Fruit fly (Drosophila melanogaster): ENCODE results near the gene Sp1.

The Sp1 gene

DNA sequence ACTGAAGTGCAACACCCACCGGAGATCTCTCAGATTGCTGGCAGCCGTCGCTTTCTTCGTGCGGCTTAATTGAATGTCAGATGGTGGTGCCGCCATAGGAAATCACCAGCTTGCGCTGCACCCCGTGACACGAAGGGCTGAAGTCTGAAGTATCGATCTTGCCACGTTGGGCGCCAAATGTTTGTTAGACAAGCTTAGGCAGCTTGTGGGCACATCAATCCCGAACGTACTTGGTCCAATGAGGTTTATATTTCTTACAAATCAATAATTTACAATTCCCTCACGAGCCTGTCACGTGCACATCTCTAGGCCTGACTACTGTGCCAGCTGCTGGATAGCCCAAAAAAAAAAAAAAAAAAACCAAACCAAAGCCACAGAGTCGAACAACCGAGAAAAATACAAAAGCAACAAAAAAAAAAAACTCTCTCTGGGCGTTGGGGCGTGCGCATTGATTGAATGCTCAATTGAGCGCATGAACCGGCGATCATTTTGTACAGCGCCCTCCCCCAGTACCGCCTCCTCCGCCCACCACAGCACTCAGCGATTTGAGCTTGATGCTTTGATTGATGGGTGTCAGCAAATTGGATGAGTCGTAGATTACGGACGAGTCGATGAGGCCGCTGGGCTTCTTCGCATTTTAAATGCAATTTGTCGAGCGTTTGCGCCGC is 21.5 kb upstream of the Sp1 start:
- no peak for TF ChIP-seq pan (optimal IDR thresholded peaks at IDR 0.05)
- no peak for TF ChIP-seq usp (GFP tag; optimal IDR thresholded peaks at IDR 0.05)
- TF ChIP-seq EcR (GFP tag; optimal IDR thresholded peaks at IDR 0.05) = no peak
- TF ChIP-seq Dll (optimal IDR thresholded peaks at IDR 0.05) = no peak
- TF ChIP-seq CG8478 (optimal IDR thresholded peaks at IDR 0.05) = no peak
- TF ChIP-seq psq (optimal IDR thresholded peaks at IDR 0.05) = no peak

- TF ChIP-seq psq (optimal IDR thresholded peaks at IDR 0.05) (no peak), usp (GFP tag; optimal IDR thresholded peaks at IDR 0.05) (no peak), CG8478 (optimal IDR thresholded peaks at IDR 0.05) (no peak), pan (optimal IDR thresholded peaks at IDR 0.05) (no peak), Dll (optimal IDR thresholded peaks at IDR 0.05) (no peak), EcR (GFP tag; optimal IDR thresholded peaks at IDR 0.05) (no peak)
Measured at dm6 chrX:9727309-9727708, 2.1 kb upstream of the Sp1 start.

dm6 chrX:9731515-9731914 is 2.1 kb downstream of the Sp1 start:
- TF ChIP-seq CG8478 (optimal IDR thresholded peaks at IDR 0.05) = no peak
- no peak for TF ChIP-seq usp (GFP tag; optimal IDR thresholded peaks at IDR 0.05)

DNA sequence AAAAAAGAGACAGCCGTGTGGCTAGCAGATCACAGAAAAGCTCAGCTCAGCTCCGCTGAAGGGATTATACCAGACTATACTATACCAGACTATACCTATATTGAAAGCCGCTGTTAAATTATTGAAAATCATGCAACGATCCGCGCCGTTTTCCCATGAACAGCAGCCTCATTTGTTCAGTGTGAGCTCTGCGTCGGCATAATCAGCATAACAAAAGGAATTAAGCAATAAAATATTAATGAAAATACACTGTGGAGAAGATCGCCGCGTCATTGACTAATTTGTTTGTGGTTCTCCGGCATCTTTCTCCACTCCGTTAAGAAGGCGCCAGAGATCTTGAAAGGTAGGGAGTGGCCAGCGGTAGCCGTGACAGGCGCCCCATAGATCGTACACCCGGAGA is 3.7 kb downstream of the Sp1 start:
- no peak for TF ChIP-seq pan (optimal IDR thresholded peaks at IDR 0.05)
- TF ChIP-seq usp (GFP tag; optimal IDR thresholded peaks at IDR 0.05) = no peak
- TF ChIP-seq CG8478 (optimal IDR thresholded peaks at IDR 0.05) = no peak
- TF ChIP-seq psq (optimal IDR thresholded peaks at IDR 0.05) = no peak
- no peak for TF ChIP-seq EcR (GFP tag; optimal IDR thresholded peaks at IDR 0.05)
- no peak for TF ChIP-seq Dll (optimal IDR thresholded peaks at IDR 0.05)

DNA sequence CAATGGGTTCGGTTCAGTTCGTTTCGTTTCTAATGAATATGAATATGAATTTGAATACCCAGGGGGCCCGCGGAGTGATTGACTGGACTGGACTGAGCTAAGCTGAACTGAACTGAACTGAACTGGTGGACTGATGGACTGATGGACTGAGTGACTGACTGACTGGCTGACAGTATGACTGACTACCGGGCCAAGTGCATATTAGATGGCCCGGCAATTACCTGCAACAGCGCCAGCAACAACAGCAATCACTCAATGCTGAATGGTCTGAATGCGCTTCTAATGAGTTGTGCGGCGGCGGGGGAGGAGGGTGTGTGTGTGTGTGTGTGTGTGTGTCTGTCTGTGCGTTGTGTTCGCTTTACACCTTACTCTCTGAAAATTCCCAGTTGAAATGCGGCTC is 5.4 kb downstream of the Sp1 start:
- TF ChIP-seq pan (optimal IDR thresholded peaks at IDR 0.05) = no peak
- no peak for TF ChIP-seq usp (GFP tag; optimal IDR thresholded peaks at IDR 0.05)
- TF ChIP-seq Dll (optimal IDR thresholded peaks at IDR 0.05) = no peak
- TF ChIP-seq psq (optimal IDR thresholded peaks at IDR 0.05) = no peak
- no peak for TF ChIP-seq CG8478 (optimal IDR thresholded peaks at IDR 0.05)

dm6 chrX:9738551-9738950 is 9.1 kb downstream of the Sp1 start:
- TF ChIP-seq psq (optimal IDR thresholded peaks at IDR 0.05) (no peak), usp (GFP tag; optimal IDR thresholded peaks at IDR 0.05) (no peak), pan (optimal IDR thresholded peaks at IDR 0.05) (no peak), EcR (GFP tag; optimal IDR thresholded peaks at IDR 0.05) (no peak), CG8478 (optimal IDR thresholded peaks at IDR 0.05) (no peak), Dll (optimal IDR thresholded peaks at IDR 0.05) (no peak)

dm6 chrX:9740269-9740668 is 10.8 kb downstream of the Sp1 start:
- TF ChIP-seq usp (GFP tag; optimal IDR thresholded peaks at IDR 0.05) (no peak), psq (optimal IDR thresholded peaks at IDR 0.05) (no peak), pan (optimal IDR thresholded peaks at IDR 0.05) (no peak), CG8478 (optimal IDR thresholded peaks at IDR 0.05) (no peak), EcR (GFP tag; optimal IDR thresholded peaks at IDR 0.05) (no peak)

DNA sequence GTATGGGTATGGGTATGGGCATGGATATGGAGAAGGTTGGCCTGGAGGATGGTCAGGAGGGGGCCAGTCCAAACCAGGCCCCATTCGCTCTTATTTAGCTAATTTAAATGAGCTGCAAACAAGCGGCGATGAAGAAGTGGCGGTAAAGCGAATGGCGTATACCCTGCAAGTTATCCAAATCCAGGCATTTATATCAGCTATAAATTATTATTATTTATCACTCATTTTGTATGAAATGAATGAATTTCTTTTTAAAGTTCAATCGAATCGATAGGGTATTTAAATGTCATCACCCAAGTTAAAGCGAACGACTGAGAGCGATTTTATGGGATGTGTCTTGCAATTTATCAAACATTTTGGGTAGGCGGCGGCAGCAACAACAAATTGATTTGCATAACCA is 12.6 kb downstream of the Sp1 start:
- TF ChIP-seq usp (GFP tag; optimal IDR thresholded peaks at IDR 0.05) (no peak), CG8478 (optimal IDR thresholded peaks at IDR 0.05) (no peak), EcR (GFP tag; optimal IDR thresholded peaks at IDR 0.05) (no peak), psq (optimal IDR thresholded peaks at IDR 0.05) (no peak), Dll (optimal IDR thresholded peaks at IDR 0.05) (no peak), pan (optimal IDR thresholded peaks at IDR 0.05) (no peak)

DNA sequence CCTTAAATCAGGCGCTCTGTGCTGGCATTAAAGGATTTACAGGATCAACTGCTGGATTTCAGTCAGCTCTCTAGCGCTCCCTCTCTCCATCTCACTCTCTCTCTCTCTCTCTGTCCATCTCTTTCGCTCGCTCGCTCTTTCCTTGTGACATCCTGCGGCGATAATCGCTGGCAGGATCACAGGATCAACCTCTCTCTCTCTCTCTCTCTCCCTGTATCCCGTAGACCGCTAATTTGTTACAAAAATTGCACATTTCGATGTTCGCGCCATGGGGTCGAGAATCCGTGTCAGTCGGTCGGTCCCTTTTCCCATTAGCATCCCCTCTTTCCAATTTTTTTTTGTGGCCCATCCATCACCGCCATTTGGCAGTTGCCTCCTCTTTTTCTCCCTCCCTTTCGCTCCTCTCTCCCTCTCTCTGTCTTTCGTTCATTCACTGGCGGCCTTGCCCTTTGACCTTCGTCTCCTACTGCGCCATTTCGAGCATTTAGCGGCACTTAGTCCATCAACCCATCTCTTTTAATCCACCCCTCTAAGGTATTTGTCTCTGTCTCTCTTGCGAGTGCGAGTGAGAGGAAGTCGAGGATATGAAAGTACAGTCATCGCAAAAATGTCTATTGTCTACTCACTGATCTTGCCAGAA is 14.7 kb downstream of the Sp1 start:
- TF ChIP-seq Dll (optimal IDR thresholded peaks at IDR 0.05) = no peak

dm6 chrX:9744674-9745246 is 15.3 kb downstream of the Sp1 start:
- no peak for TF ChIP-seq psq (optimal IDR thresholded peaks at IDR 0.05)
- no peak for TF ChIP-seq CG8478 (optimal IDR thresholded peaks at IDR 0.05)
- no peak for TF ChIP-seq Dll (optimal IDR thresholded peaks at IDR 0.05)

DNA sequence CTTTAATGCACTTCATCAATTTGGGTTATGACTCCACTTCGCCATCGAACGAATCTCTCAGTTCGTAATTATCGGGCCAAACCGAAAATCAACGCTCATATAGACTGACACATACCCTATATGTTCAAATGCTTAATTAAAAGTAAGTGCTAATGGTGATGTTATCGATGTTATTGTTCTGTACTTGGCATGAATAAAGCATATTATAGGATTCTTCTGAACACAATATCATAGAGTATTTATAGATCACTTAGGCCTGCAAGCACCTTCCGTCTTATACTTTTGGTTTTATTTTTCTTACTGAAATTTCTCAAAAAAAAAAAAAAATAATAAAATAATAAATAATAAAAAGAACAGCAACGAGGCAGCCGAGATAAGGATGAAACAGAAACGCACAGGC is 18.1 kb downstream of the Sp1 start:
- no peak for TF ChIP-seq Dll (optimal IDR thresholded peaks at IDR 0.05)
- TF ChIP-seq EcR (GFP tag; optimal IDR thresholded peaks at IDR 0.05) = no peak
- TF ChIP-seq usp (GFP tag; optimal IDR thresholded peaks at IDR 0.05) = no peak
- no peak for TF ChIP-seq psq (optimal IDR thresholded peaks at IDR 0.05)
- TF ChIP-seq pan (optimal IDR thresholded peaks at IDR 0.05) = no peak
- no peak for TF ChIP-seq CG8478 (optimal IDR thresholded peaks at IDR 0.05)

- no peak for TF ChIP-seq Dll (optimal IDR thresholded peaks at IDR 0.05)
- TF ChIP-seq pan (optimal IDR thresholded peaks at IDR 0.05) = no peak
- no peak for TF ChIP-seq psq (optimal IDR thresholded peaks at IDR 0.05)
- TF ChIP-seq EcR (GFP tag; optimal IDR thresholded peaks at IDR 0.05) = no peak
- TF ChIP-seq usp (GFP tag; optimal IDR thresholded peaks at IDR 0.05) = no peak
- TF ChIP-seq CG8478 (optimal IDR thresholded peaks at IDR 0.05) = no peak
Measured at dm6 chrX:9749279-9749678, 19.8 kb downstream of the Sp1 start.

- TF ChIP-seq usp (GFP tag; optimal IDR thresholded peaks at IDR 0.05) (no peak), psq (optimal IDR thresholded peaks at IDR 0.05) (no peak), pan (optimal IDR thresholded peaks at IDR 0.05) (no peak), Dll (optimal IDR thresholded peaks at IDR 0.05) (no peak), CG8478 (optimal IDR thresholded peaks at IDR 0.05) (no peak), EcR (GFP tag; optimal IDR thresholded peaks at IDR 0.05) (no peak)
Measured at dm6 chrX:9749745-9750144, 20.3 kb downstream of the Sp1 start.

All from whole organism.